Worm (Caenorhabditis elegans) whole organism, L3 larva: ENCODE measurements around the gene T01C8.2.

Source experiments
- mdl-1 ChIP-seq: fragments of 150-350 bp; optimal IDR thresholded peaks from 2 replicates; lab custom pipeline; 2014; ENCODE audit warnings: missing biosample characterization, missing genetic modification characterization
- mml-1 ChIP-seq: fragments of 150-350 bp; sonication (generic microtip); optimal IDR thresholded peaks from 3 replicates; lab custom pipeline; 2014; ENCODE audit warnings: missing biosample characterization, missing genetic modification characterization
- nhr-67 ChIP-seq: fragments of 150-350 bp; optimal IDR thresholded peaks from 2 replicates; lab custom pipeline; 2014; ENCODE audit warnings: missing biosample characterization, missing genetic modification characterization
- pqm-1 ChIP-seq: fragments of 150-350 bp; optimal IDR thresholded peaks from 2 replicates; lab custom pipeline; 2017; ENCODE audit warnings: missing biosample characterization, missing genetic modification characterization, inconsistent platforms
- skn-1 ChIP-seq: fragments of 150-350 bp; optimal IDR thresholded peaks from 2 replicates; lab custom pipeline; 2014; ENCODE audit warnings: missing biosample characterization, missing genetic modification characterization

- no peak for TF ChIP-seq mdl-1 (tag; lab: Kevin White, UChicago)
- TF ChIP-seq pqm-1 (tag; lab: Kevin White, UChicago) = no peak
- TF ChIP-seq mml-1 (tag; lab: Kevin White, UChicago) = no peak
- TF ChIP-seq nhr-67 (tag; lab: Kevin White, UChicago) = no peak
- TF ChIP-seq skn-1 (tag; lab: Kevin White, UChicago) = no peak
Observed at ce11 chrX:16792700-16793176, 6.5 kb downstream of the T01C8.2 start, which contains the start of gene got-1.2.
